2 fruit fly cellular contexts compared by ENCODE assay signal in genomic region chr3L:4096546-4096945, dm6.
TF ChIP-seq lines count a peak whose summit lies in the region.

No protein-coding gene starts in this region.

- TF ChIP-seq CTCF in whole organism, embryonic (GFP tag; optimal IDR thresholded peaks at IDR 0.05; lab: Kevin White, UChicago): no peak

TF ChIP-seq in whole organism, embryonic, 481 proteins besides CTCF, POLR2A, EP300 and RAD21 (continues in another document):
- TF ChIP-seq Scr (GFP tag; IDR thresholded peaks at IDR 0.05; lab: Robert Waterston, UW; ENCODE audit: partially characterized antibody): no peak
- no peak for TF ChIP-seq ranshi (GFP tag; IDR thresholded peaks at IDR 0.05; lab: Robert Waterston, UW)
- no peak for TF ChIP-seq CG3163 (GFP tag; optimal IDR thresholded peaks at IDR 0.05; lab: Kevin White, UChicago)
- no peak for TF ChIP-seq Trl (optimal IDR thresholded peaks at IDR 0.05; lab: Kevin White, UChicago)
- no peak for TF ChIP-seq Trl (GFP tag; optimal IDR thresholded peaks at IDR 0.05; lab: Kevin White, UChicago)
- TF ChIP-seq Six4 (GFP tag; optimal IDR thresholded peaks at IDR 0.05; lab: Kevin White, UChicago): no peak
- no peak for TF ChIP-seq CG7928 (GFP tag; optimal IDR thresholded peaks at IDR 0.05; lab: Kevin White, UChicago)
- TF ChIP-seq Doc3 (GFP tag; IDR thresholded peaks at IDR 0.05; lab: Robert Waterston, UW; ENCODE audit: partially characterized antibody): no peak
- no peak for TF ChIP-seq otp (GFP tag; IDR thresholded peaks at IDR 0.05; lab: Robert Waterston, UW)
- no peak for TF ChIP-seq Antp (GFP tag; optimal IDR thresholded peaks at IDR 0.05; lab: Kevin White, UChicago)
- TF ChIP-seq CG5180 (GFP tag; optimal IDR thresholded peaks at IDR 0.05; lab: Kevin White, UChicago): peak; percentile 96
- no peak for TF ChIP-seq CG1832 (GFP tag; optimal IDR thresholded peaks at IDR 0.05; lab: Kevin White, UChicago)
- TF ChIP-seq Optix (GFP tag; IDR thresholded peaks at IDR 0.05; lab: Robert Waterston, UW): no peak
- no peak for TF ChIP-seq h (optimal IDR thresholded peaks at IDR 0.05; lab: Kevin White, UChicago)
- TF ChIP-seq crol (GFP tag; IDR thresholded peaks at IDR 0.05; lab: Robert Waterston, UW): peak; percentile 95
- TF ChIP-seq CG3838 (GFP tag; optimal IDR thresholded peaks at IDR 0.05; lab: Kevin White, UChicago): no peak
- TF ChIP-seq danr (GFP tag; IDR thresholded peaks at IDR 0.05; lab: Robert Waterston, UW): no peak
- no peak for TF ChIP-seq wek (GFP tag; optimal IDR thresholded peaks at IDR 0.05; lab: Kevin White, UChicago)
- TF ChIP-seq nau (GFP tag; optimal IDR thresholded peaks at IDR 0.05; lab: Kevin White, UChicago): no peak
- TF ChIP-seq Pdp1 (GFP tag; optimal IDR thresholded peaks at IDR 0.05; lab: Kevin White, UChicago): peak in 1 of 2 experiments; percentile 31
- no peak for TF ChIP-seq CG10979 (tag; optimal IDR thresholded peaks at IDR 0.05; lab: Kevin White, UChicago)
- no peak for TF ChIP-seq CG12071 (GFP tag; optimal IDR thresholded peaks at IDR 0.05; lab: Kevin White, UChicago)
- peak; percentile 39; the same call in 1 of the 3 replicates for TF ChIP-seq ci (GFP tag; IDR thresholded peaks at IDR 0.05; lab: Robert Waterston, UW)
- TF ChIP-seq knrl (GFP tag; IDR thresholded peaks at IDR 0.05; lab: Robert Waterston, UW; ENCODE audit: partially characterized antibody): no peak
- TF ChIP-seq Sox100B (GFP tag; optimal IDR thresholded peaks at IDR 0.05; lab: Kevin White, UChicago): no peak
- TF ChIP-seq Hmr (GFP tag; optimal IDR thresholded peaks at IDR 0.05; lab: Kevin White, UChicago): no peak
- no peak for TF ChIP-seq tx (GFP tag; optimal IDR thresholded peaks at IDR 0.05; lab: Kevin White, UChicago)
- TF ChIP-seq dimm (GFP tag; IDR thresholded peaks at IDR 0.05; lab: Robert Waterston, UW): no peak
- TF ChIP-seq dpn (GFP tag; optimal IDR thresholded peaks at IDR 0.05; lab: Kevin White, UChicago): no peak
- no peak for TF ChIP-seq eve (GFP tag; optimal IDR thresholded peaks at IDR 0.05; lab: Kevin White, UChicago)
- 0 out of 4 replicates have a peak, but pooled peaks have one; percentile 47 for TF ChIP-seq chinmo (GFP tag; IDR thresholded peaks at IDR 0.05; lab: Robert Waterston, UW; ENCODE audit: partially characterized antibody)
- TF ChIP-seq ttk (GFP tag; IDR thresholded peaks at IDR 0.05; lab: Robert Waterston, UW): no peak
- TF ChIP-seq ro (GFP tag; IDR thresholded peaks at IDR 0.05; lab: Robert Waterston, UW): no peak
- TF ChIP-seq CG6765 (GFP tag; optimal IDR thresholded peaks at IDR 0.05; lab: Kevin White, UChicago): no peak
- no peak for TF ChIP-seq sug (tag; optimal IDR thresholded peaks at IDR 0.05; lab: Kevin White, UChicago)
- TF ChIP-seq vvl (GFP tag; IDR thresholded peaks at IDR 0.05; lab: Robert Waterston, UW): peak; percentile 47; the same call in 1 of the 2 replicates
- no peak for TF ChIP-seq Opbp (GFP tag; IDR thresholded peaks at IDR 0.05; lab: Robert Waterston, UW; ENCODE audit: partially characterized antibody)
- no peak for TF ChIP-seq jing (GFP tag; optimal IDR thresholded peaks at IDR 0.05; lab: Kevin White, UChicago)
- TF ChIP-seq NFAT (GFP tag; IDR thresholded peaks at IDR 0.05; lab: Robert Waterston, UW): no peak
- TF ChIP-seq Lpt (GFP tag; optimal IDR thresholded peaks at IDR 0.05; lab: Kevin White, UChicago): no peak
- TF ChIP-seq so (GFP tag; IDR thresholded peaks at IDR 0.05; lab: Robert Waterston, UW): no peak
- no peak for TF ChIP-seq CG11695 (GFP tag; IDR thresholded peaks at IDR 0.05; lab: Robert Waterston, UW)
- TF ChIP-seq en (GFP tag; optimal IDR thresholded peaks at IDR 0.05; lab: Kevin White, UChicago): no peak
- TF ChIP-seq CG4282 (GFP tag; optimal IDR thresholded peaks at IDR 0.05; lab: Kevin White, UChicago): no peak
- peak; percentile 71; the same call in 1 of the 3 replicates for TF ChIP-seq z (GFP tag; IDR thresholded peaks at IDR 0.05; lab: Robert Waterston, UW)
- TF ChIP-seq CG14860 (GFP tag; IDR thresholded peaks at IDR 0.05; lab: Robert Waterston, UW; ENCODE audit: partially characterized antibody): no peak
- TF ChIP-seq wor (GFP tag; IDR thresholded peaks at IDR 0.05; lab: Robert Waterston, UW): no peak

TF ChIP-seq in whole organism, pupa, 21 proteins besides CTCF, POLR2A, EP300 and RAD21:
- TF ChIP-seq CG13204 (GFP tag; optimal IDR thresholded peaks at IDR 0.05; lab: Kevin White, UChicago) (no peak), CG14655 (GFP tag; optimal IDR thresholded peaks at IDR 0.05; lab: Kevin White, UChicago) (no peak), Pif1A (GFP tag; optimal IDR thresholded peaks at IDR 0.05; lab: Kevin White, UChicago) (no peak), EcR (GFP tag; optimal IDR thresholded peaks at IDR 0.05; lab: Kevin White, UChicago) (peak; percentile 46)
TF ChIP-seq in whole organism, pupa: peak in this region for 1.
